Worm (Caenorhabditis elegans): Measurements from ENCODE around the gene F10C1.8.

Gene F10C1.8

ce11 chrII:5774120-5774519, 19.9 kb downstream of the F10C1.8 start, which contains the start of the genes dmd-5 and F10C1.1:
TSS of gene dmd-5 (minus strand) at chrII:5774220.
TSS of gene F10C1.1 (plus strand) at chrII:5774229.
- TF ChIP-seq egl-27 (tag; optimal IDR thresholded peaks at IDR 0.05) (no peak), alr-1 (tag; optimal IDR thresholded peaks at IDR 0.05; ENCODE audit: borderline replicate concordance) (no peak), irx-1 (tag; optimal IDR thresholded peaks at IDR 0.05) (no peak), nhr-47 (tag; optimal IDR thresholded peaks at IDR 0.05) (no peak), fos-1 (tag; optimal IDR thresholded peaks at IDR 0.05) (no peak), isw-1 (GFP tag; IDR thresholded peaks at IDR 0.05) (no peak), lsy-2 (tag; optimal IDR thresholded peaks at IDR 0.05) (no peak), sup-37 (GFP tag; optimal IDR thresholded peaks at IDR 0.05) (no peak), dsc-1 (tag; optimal IDR thresholded peaks at IDR 0.05) (no peak), fkh-8 (tag; optimal IDR thresholded peaks at IDR 0.05) (no peak), unc-30 (tag; optimal IDR thresholded peaks at IDR 0.05) (no peak), pag-3 (tag; optimal IDR thresholded peaks at IDR 0.05; ENCODE audit: borderline replicate concordance, insufficient read depth) (no peak)

ce11 chrII:5774879-5775278, 20.6 kb downstream of the F10C1.8 start:
- TF ChIP-seq pax-3 (tag; optimal IDR thresholded peaks at IDR 0.05) (peak; percentile 62), jun-1 (tag; optimal IDR thresholded peaks at IDR 0.05) (no peak), nhr-71 (tag; optimal IDR thresholded peaks at IDR 0.05) (peak; percentile 21), fkh-8 (tag; optimal IDR thresholded peaks at IDR 0.05) (peak; percentile 53)

- no peak for TF ChIP-seq nhr-77 (tag; optimal IDR thresholded peaks at IDR 0.05)
- TF ChIP-seq nhr-237 (tag; optimal IDR thresholded peaks at IDR 0.05): no peak
- TF ChIP-seq fkh-8 (tag; optimal IDR thresholded peaks at IDR 0.05): no peak
- no peak for TF ChIP-seq nhr-28 (tag; optimal IDR thresholded peaks at IDR 0.05)
- no peak for TF ChIP-seq ztf-11 (tag; optimal IDR thresholded peaks at IDR 0.05)
- TF ChIP-seq sox-4 (tag; optimal IDR thresholded peaks at IDR 0.05): no peak
- TF ChIP-seq blmp-1 (tag; optimal IDR thresholded peaks at IDR 0.05): no peak
- no peak for TF ChIP-seq grh-1 (GFP tag; IDR thresholded peaks at IDR 0.05)
- TF ChIP-seq irx-1 (tag; optimal IDR thresholded peaks at IDR 0.05): no peak
- TF ChIP-seq hpl-2 (GFP tag; optimal IDR thresholded peaks at IDR 0.05): no peak
- no peak for TF ChIP-seq lin-15B (tag; optimal IDR thresholded peaks at IDR 0.05)
- no peak for TF ChIP-seq ceh-82 (tag; optimal IDR thresholded peaks at IDR 0.05)
- no peak for TF ChIP-seq swsn-7 (tag; optimal IDR thresholded peaks at IDR 0.05)
- TF ChIP-seq tbx-2 (tag; optimal IDR thresholded peaks at IDR 0.05): no peak
- TF ChIP-seq fos-1 (tag; optimal IDR thresholded peaks at IDR 0.05): no peak
- no peak for TF ChIP-seq nhr-20 (tag; optimal IDR thresholded peaks at IDR 0.05)
Measured at ce11 chrII:5777372-5777771, 23.1 kb downstream of the F10C1.8 start.

- TF ChIP-seq pag-3 (tag; optimal IDR thresholded peaks at IDR 0.05; ENCODE audit: borderline replicate concordance, insufficient read depth) (no peak), pax-3 (tag; optimal IDR thresholded peaks at IDR 0.05) (no peak), isw-1 (GFP tag; IDR thresholded peaks at IDR 0.05) (0 out of 2 replicates have a peak, but pooled peaks have one; percentile 4), fkh-8 (tag; optimal IDR thresholded peaks at IDR 0.05) (peak; percentile 47), dsc-1 (tag; optimal IDR thresholded peaks at IDR 0.05) (no peak), tbx-2 (tag; optimal IDR thresholded peaks at IDR 0.05) (peak; percentile 28), nhr-90 (tag; optimal IDR thresholded peaks at IDR 0.05; ENCODE audit: poor library complexity) (no peak), xbp-1 (tag; optimal IDR thresholded peaks at IDR 0.05) (peak; percentile 31), lsy-2 (tag; optimal IDR thresholded peaks at IDR 0.05) (peak; percentile 10 to 53), nhr-19 (GFP tag; conservative IDR thresholded peaks at IDR 0.05) (peak; percentile 17; the same call in 1 of the 2 replicates), nhr-71 (tag; optimal IDR thresholded peaks at IDR 0.05) (peak; percentile 51), unc-86 (tag; optimal IDR thresholded peaks at IDR 0.05) (peak; percentile 17), nhr-28 (tag; optimal IDR thresholded peaks at IDR 0.05) (no peak), F16B12.6 (tag; optimal IDR thresholded peaks at IDR 0.05) (no peak), egl-13 (tag; optimal IDR thresholded peaks at IDR 0.05) (no peak), ceh-63 (GFP tag; optimal IDR thresholded peaks at IDR 0.05) (peak; percentile 9), ceh-82 (tag; optimal IDR thresholded peaks at IDR 0.05) (peak in 2 of 3 experiments; percentile 22 to 55), alr-1 (tag; optimal IDR thresholded peaks at IDR 0.05; ENCODE audit: borderline replicate concordance) (no peak), lin-14 (GFP tag; optimal IDR thresholded peaks at IDR 0.05) (peak; percentile 88), vab-15 (tag; optimal IDR thresholded peaks at IDR 0.05) (no peak), efl-1 (optimal IDR thresholded peaks at IDR 0.05) (peak; percentile 10 to 44), efl-1 (GFP tag; optimal IDR thresholded peaks at IDR 0.05 in 1 of 2) (no peak), fos-1 (tag; optimal IDR thresholded peaks at IDR 0.05) (peak; percentile 34), rnt-1 (tag; optimal IDR thresholded peaks at IDR 0.05) (peak; percentile 36), swsn-7 (tag; optimal IDR thresholded peaks at IDR 0.05) (peak; percentile 38), nhr-47 (tag; optimal IDR thresholded peaks at IDR 0.05) (peak; percentile 51), sptf-1 (tag; optimal IDR thresholded peaks at IDR 0.05) (no peak), snu-23 (GFP tag; optimal IDR thresholded peaks at IDR 0.05) (peak; percentile 48), lin-13 (GFP tag; optimal IDR thresholded peaks at IDR 0.05) (no peak), lin-35 (GFP tag; optimal IDR thresholded peaks at IDR 0.05) (peak in 1 of 2 experiments; percentile 8)
Measured at ce11 chrII:5779866-5780265, 25.6 kb downstream of the F10C1.8 start.

All from whole organism, L1 larva.